Worm (Caenorhabditis elegans) whole organism, young adult: Measurements from ENCODE around the gene spp-12.

ENCODE experiments used
- F10E7.11 ChIP-seq: sonication (generic microtip); optimal IDR thresholded peaks from 2 replicates; lab custom pipeline; 2017; ENCODE audit warnings: mild to moderate bottlenecking, missing genetic modification characterization, moderate library complexity, missing compliant biosample characterization
- F23B12.7 ChIP-seq: sonication (generic microtip); optimal IDR thresholded peaks from 2 replicates; lab custom pipeline; 2017; ENCODE audit warnings: missing genetic modification characterization, mild to moderate bottlenecking, missing compliant biosample characterization, antibody characterized with exemption, moderate library complexity; ENCODE audit not compliant: insufficient read depth
- F37B4.10 ChIP-seq: fragments of 200-800 bp; sonication (Bioruptor generic); IDR thresholded peaks from 2 replicates; pipeline ENCODE4 v1.3.6; 2022; ENCODE audit warnings: missing genetic modification characterization, missing compliant biosample characterization
- F55B11.4 ChIP-seq: sonication (generic microtip); optimal IDR thresholded peaks from 2 replicates; lab custom pipeline; 2016; ENCODE audit warnings: missing compliant biosample characterization, missing genetic modification characterization, borderline replicate concordance; ENCODE audit not compliant: insufficient read depth
- K12H6.12 ChIP-seq: fragments of 200-800 bp; sonication (Bioruptor generic); optimal IDR thresholded peaks from 2 replicates; lab custom pipeline; 2018; ENCODE audit warnings: mild to moderate bottlenecking, missing genetic modification characterization, missing compliant biosample characterization
- Y67H2A.10 ChIP-seq: fragments of 200-800 bp; sonication (Bioruptor generic); conservative IDR thresholded peaks from 2 replicates; pipeline ENCODE4 v1.3.6; 2022; ENCODE audit warnings: missing genetic modification reagents, missing genetic modification characterization, missing compliant biosample characterization
- aptf-2 ChIP-seq: fragments of 200-800 bp; sonication (Bioruptor generic); conservative IDR thresholded peaks from 2 replicates; pipeline ENCODE4 v1.3.6; 2022; ENCODE audit warnings: missing genetic modification reagents, missing genetic modification characterization, missing compliant biosample characterization
- atf-7 ChIP-seq: sonication (generic microtip); optimal IDR thresholded peaks from 2 replicates; lab custom pipeline; 2017; ENCODE audit warnings: mild to moderate bottlenecking, missing genetic modification characterization, missing compliant biosample characterization
- attf-3 ChIP-seq: fragments of 200-800 bp; sonication (Bioruptor generic); conservative IDR thresholded peaks from 2 replicates; pipeline ENCODE4 v1.3.6; 2022; ENCODE audit warnings: missing genetic modification reagents, missing genetic modification characterization, missing compliant biosample characterization
- attf-5 ChIP-seq: fragments of 200-800 bp; sonication (Bioruptor generic); optimal IDR thresholded peaks from 2 replicates; lab custom pipeline; 2018; ENCODE audit warnings: mild to moderate bottlenecking, missing genetic modification characterization, missing compliant biosample characterization
- bed-1 ChIP-seq: fragments of 200-800 bp; sonication (Bioruptor generic); IDR thresholded peaks from 2 replicates; pipeline ENCODE4 v1.3.6; 2022; ENCODE audit warnings: missing genetic modification reagents, missing genetic modification characterization, missing compliant biosample characterization
- bed-2 ChIP-seq: fragments of 200-800 bp; sonication (Bioruptor generic); IDR thresholded peaks from 2 replicates; pipeline ENCODE4 v1.3.6; 2022; ENCODE audit warnings: missing genetic modification reagents, missing genetic modification characterization, missing compliant biosample characterization
- cebp-1 ChIP-seq, 2 experiments: fragments of 200-800 bp in 1 of 2; sonication (Bioruptor generic) in 1 of 2; sonication (generic microtip) in 1 of 2; IDR thresholded peaks in 1 of 2; optimal IDR thresholded peaks in 1 of 2; 2 replicates each; pipeline versions ENCODE4 v1.3.6 to Lab custom; 2017 to 2022; ENCODE audit warnings: missing compliant biosample characterization in 2 of 2, missing genetic modification characterization in 2 of 2, mild to moderate bottlenecking in 1 of 2, missing genetic modification reagents in 1 of 2, moderate library complexity in 1 of 2
- cebp-2 ChIP-seq: fragments of 200-800 bp; sonication (Bioruptor generic); IDR thresholded peaks from 2 replicates; pipeline ENCODE4 v1.3.6; 2022; ENCODE audit warnings: missing genetic modification characterization, missing compliant biosample characterization
- dox-1 ChIP-seq: fragments of 200-800 bp; sonication (Bioruptor generic); IDR thresholded peaks from 2 replicates; pipeline ENCODE4 v1.3.6; 2022; ENCODE audit warnings: missing genetic modification reagents, missing genetic modification characterization, missing compliant biosample characterization
- dpff-1 ChIP-seq: sonication (generic microtip); optimal IDR thresholded peaks from 2 replicates; lab custom pipeline; 2017; ENCODE audit warnings: mild to moderate bottlenecking, missing genetic modification characterization, missing compliant biosample characterization
- dpl-1 ChIP-seq: fragments of 150-350 bp; optimal IDR thresholded peaks from 2 replicates; lab custom pipeline; 2014; ENCODE audit warnings: missing biosample characterization, missing genetic modification reagents, missing genetic modification characterization
- egl-18 ChIP-seq: fragments of 200-800 bp; sonication (Bioruptor generic); IDR thresholded peaks from 2 replicates; pipeline ENCODE4 v1.3.6; 2022; ENCODE audit warnings: missing genetic modification reagents, missing genetic modification characterization, missing compliant biosample characterization
- ekl-4 ChIP-seq: fragments of 200-800 bp; sonication (Bioruptor generic); IDR thresholded peaks from 2 replicates; pipeline ENCODE4 v1.3.6; 2022; ENCODE audit warnings: missing genetic modification reagents, missing genetic modification characterization, missing compliant biosample characterization
- hlh-12 ChIP-seq: sonication (generic microtip); optimal IDR thresholded peaks from 2 replicates; lab custom pipeline; 2016; ENCODE audit warnings: missing genetic modification characterization, missing compliant biosample characterization
- hmg-20 ChIP-seq: fragments of 200-800 bp; sonication (Bioruptor generic); IDR thresholded peaks from 2 replicates; pipeline ENCODE4 v1.3.6; 2022; ENCODE audit warnings: missing genetic modification reagents, missing genetic modification characterization, missing compliant biosample characterization
- hsf-1 ChIP-seq: fragments of 200-800 bp; sonication (Bioruptor generic); IDR thresholded peaks from 2 replicates; pipeline ENCODE4 v1.3.6; 2022; ENCODE audit warnings: missing genetic modification reagents, missing genetic modification characterization, missing compliant biosample characterization
- lin-35 ChIP-seq, 3 experiments: fragments of 150-350 bp in 2 of 3; sonication (generic microtip) in 1 of 3; optimal IDR thresholded peaks; 2 replicates each; lab custom pipeline; 2014 to 2018; ENCODE audit warnings: missing biosample characterization in 3 of 3, missing genetic modification characterization in 3 of 3, missing genetic modification reagents in 3 of 3
- lin-40 ChIP-seq: sonication (generic microtip); optimal IDR thresholded peaks from 2 replicates; lab custom pipeline; 2016; ENCODE audit warnings: missing genetic modification characterization, mild to moderate bottlenecking, missing compliant biosample characterization, missing genotype, missing genetic modification reagents
- lsl-1 ChIP-seq: fragments of 200-800 bp; sonication (Bioruptor generic); optimal IDR thresholded peaks from 2 replicates; lab custom pipeline; 2018; ENCODE audit warnings: mild to moderate bottlenecking, missing genetic modification characterization, moderate library complexity, missing compliant biosample characterization
- lsy-27 ChIP-seq: sonication (generic microtip); optimal IDR thresholded peaks from 2 replicates; lab custom pipeline; 2017; ENCODE audit warnings: missing genetic modification characterization, mild to moderate bottlenecking, missing compliant biosample characterization, antibody characterized with exemption, missing genotype, borderline replicate concordance; ENCODE audit not compliant: insufficient read depth
- mcd-1 ChIP-seq: fragments of 200-800 bp; sonication (Bioruptor generic); IDR thresholded peaks from 2 replicates; pipeline ENCODE4 v1.3.6; 2022; ENCODE audit warnings: missing genetic modification reagents, missing genetic modification characterization, missing compliant biosample characterization
- nfya-2 ChIP-seq: fragments of 200-800 bp; sonication (Bioruptor generic); IDR thresholded peaks from 2 replicates; pipeline ENCODE4 v1.3.6; 2022; ENCODE audit warnings: missing genetic modification reagents, missing genetic modification characterization, missing compliant biosample characterization
- nhr-80 ChIP-seq: sonication (generic microtip); optimal IDR thresholded peaks from 2 replicates; lab custom pipeline; 2016; ENCODE audit warnings: missing genetic modification characterization, missing compliant biosample characterization
- snpc-4 ChIP-seq, 5 experiments: fragments of 150-350 bp in 1 of 5; sonication (generic microtip) in 4 of 5; optimal IDR thresholded peaks; 2 replicates each; lab custom pipeline; 2014 to 2018; ENCODE audit warnings: missing genetic modification characterization in 5 of 5, missing biosample characterization in 3 of 5, antibody characterized with exemption in 2 of 5, mild to moderate bottlenecking in 2 of 5, missing compliant biosample characterization in 2 of 5, missing genotype in 2 of 5, moderate library complexity in 2 of 5, missing genetic modification reagents in 1 of 5
- xnd-1 ChIP-seq: sonication (generic microtip); optimal IDR thresholded peaks from 2 replicates; lab custom pipeline; 2016; ENCODE audit warnings: missing genotype, missing genetic modification reagents, missing genetic modification characterization, missing compliant biosample characterization
- ztf-26 ChIP-seq: sonication (generic microtip); optimal IDR thresholded peaks from 2 replicates; lab custom pipeline; 2017; ENCODE audit warnings: missing genetic modification characterization, missing compliant biosample characterization
- ztf-6 ChIP-seq: fragments of 200-800 bp; sonication (Bioruptor generic); IDR thresholded peaks from 2 replicates; pipeline ENCODE4 v1.3.6; 2022; ENCODE audit warnings: missing genetic modification reagents, missing genetic modification characterization, missing compliant biosample characterization

Gene spp-12

ce11 chrV:13890473-13890872 is 857 bp downstream of the spp-12 start, which contains the start of gene lbp-8 (continued):
- TF ChIP-seq aptf-2 (GFP tag; lab: Robert Waterston, UW) (no peak), snpc-4 (GFP tag; optimal IDR thresholded peaks at IDR 0.05; lab: Kevin White, UChicago) (no peak), snpc-4 (tag; optimal IDR thresholded peaks at IDR 0.05; lab: Kevin White, UChicago) (no peak), K12H6.12 (tag; lab: Kevin White, UChicago) (no peak), bed-2 (GFP tag; lab: Robert Waterston, UW) (no peak), ztf-6 (GFP tag; lab: Robert Waterston, UW) (no peak)

- no peak for TF ChIP-seq ekl-4 (GFP tag; lab: Robert Waterston, UW)
- peak; percentile 52 for TF ChIP-seq nhr-80 (tag; lab: Kevin White, UChicago)
- TF ChIP-seq, all 124 proteins: peak for 1
These were observed 1.9 kb downstream of the spp-12 start for ce11 chrV:13891489-13891888.

ce11 chrV:13892457-13893375 is 3.1 kb downstream of the spp-12 start, which contains the start of gene sptl-3:
Gene sptl-3 (plus strand): TSS chrV:13893325.
- TF ChIP-seq lin-35 (GFP tag; optimal IDR thresholded peaks at IDR 0.05; lab: Kevin White, UChicago) = peak in 1 of 3 experiments; percentile 29
- TF ChIP-seq ztf-26 (tag; lab: Kevin White, UChicago) = peak; percentile 40
- TF ChIP-seq nhr-80 (tag; lab: Kevin White, UChicago) = peak; percentile 86
- TF ChIP-seq atf-7 = peak; percentile 65
- TF ChIP-seq dpff-1 (tag; lab: Kevin White, UChicago) = no peak
- peak; percentile 47 for TF ChIP-seq lin-40 (tag; lab: Kevin White, UChicago)
- TF ChIP-seq F10E7.11 (tag; lab: Kevin White, UChicago) = no peak
- TF ChIP-seq attf-5 = peak; percentile 1
- peak; percentile 53 for TF ChIP-seq mcd-1 (GFP tag; lab: Robert Waterston, UW)

- TF ChIP-seq cebp-1 (GFP tag; IDR thresholded peaks at IDR 0.05; lab: Robert Waterston, UW) (no peak), cebp-1 (tag; optimal IDR thresholded peaks at IDR 0.05; lab: Kevin White, UChicago) (peak; percentile 1), lsl-1 (no peak), F55B11.4 (tag; lab: Kevin White, UChicago) (no peak), dox-1 (peak; percentile 67), bed-1 (GFP tag; lab: Robert Waterston, UW) (no peak), egl-18 (GFP tag; lab: Robert Waterston, UW) (no peak), xnd-1 (tag; lab: Kevin White, UChicago) (no peak), nhr-80 (tag; lab: Kevin White, UChicago) (peak; percentile 86), F23B12.7 (tag; lab: Kevin White, UChicago) (no peak), Y67H2A.10 (GFP tag; lab: Robert Waterston, UW) (no peak), F37B4.10 (GFP tag; lab: Robert Waterston, UW) (no peak), lin-40 (tag; lab: Kevin White, UChicago) (no peak), attf-3 (GFP tag; lab: Robert Waterston, UW) (no peak), hlh-12 (tag; lab: Kevin White, UChicago) (no peak), dpff-1 (tag; lab: Kevin White, UChicago) (no peak), cebp-2 (GFP tag; lab: Robert Waterston, UW) (no peak), K12H6.12 (tag; lab: Kevin White, UChicago) (no peak), hmg-20 (no peak), nfya-2 (no peak), lsy-27 (tag; lab: Kevin White, UChicago) (no peak), hsf-1 (GFP tag; lab: Robert Waterston, UW) (no peak), dpl-1 (GFP tag; lab: Kevin White, UChicago) (no peak)
These were observed 4.0 kb downstream of the spp-12 start for ce11 chrV:13893583-13893982.
